Worm (Caenorhabditis elegans): Measurements from ENCODE around the gene shw-3.

shw-3 gene

ce11 chrV:12950812-12951528 lies 36.0 kb downstream of the shw-3 start, which contains the start of the genes T16G1.9 and T16G1.18 (continued):
- TF ChIP-seq mep-1 (tag; optimal IDR thresholded peaks at IDR 0.05) = peak; percentile 64
- no peak for TF ChIP-seq ctbp-1 (GFP tag; IDR thresholded peaks at IDR 0.05)
- TF ChIP-seq lin-13 (GFP tag; optimal IDR thresholded peaks at IDR 0.05) = peak; percentile 50
- TF ChIP-seq pqm-1 (tag; optimal IDR thresholded peaks at IDR 0.05) = no peak
- peak; percentile 59 for TF ChIP-seq hlh-30 (tag; optimal IDR thresholded peaks at IDR 0.05; ENCODE audit: insufficient read depth)
- 0 out of 2 replicates have a peak, but pooled peaks have one; percentile 20 for TF ChIP-seq vab-7 (GFP tag; IDR thresholded peaks at IDR 0.05)
- TF ChIP-seq snpc-1.2 (GFP tag; IDR thresholded peaks at IDR 0.05) = no peak
- peak; percentile 80 for TF ChIP-seq mes-2 (tag; optimal IDR thresholded peaks at IDR 0.05; ENCODE audit: poor library complexity, severe bottlenecking)
- no peak for TF ChIP-seq F10B5.3 (tag; optimal IDR thresholded peaks at IDR 0.05)
- no peak for TF ChIP-seq pha-4 (GFP tag; IDR thresholded peaks at IDR 0.05)
- no peak for TF ChIP-seq pha-4 (tag; optimal IDR thresholded peaks at IDR 0.05)
- no peak for TF ChIP-seq ceh-44 (GFP tag; IDR thresholded peaks at IDR 0.05)
- TF ChIP-seq dpl-1 (GFP tag; optimal IDR thresholded peaks at IDR 0.05) = peak; percentile 43
- no peak for TF ChIP-seq nhr-237 (tag; optimal IDR thresholded peaks at IDR 0.05)
- TF ChIP-seq dmd-8 (GFP tag; IDR thresholded peaks at IDR 0.05) = no peak
- no peak for TF ChIP-seq zip-11 (GFP tag; IDR thresholded peaks at IDR 0.05)
- TF ChIP-seq unc-62 (GFP tag; optimal IDR thresholded peaks at IDR 0.05 in 1 of 2) = peak in 1 of 2 experiments; percentile 94
- no peak for TF ChIP-seq unc-62 (tag; optimal IDR thresholded peaks at IDR 0.05)
- TF ChIP-seq nhr-28 (tag; optimal IDR thresholded peaks at IDR 0.05) = peak; percentile 34
- no peak for TF ChIP-seq nhr-48 (tag; optimal IDR thresholded peaks at IDR 0.05)
- no peak for TF ChIP-seq ces-1 (GFP tag; optimal IDR thresholded peaks at IDR 0.05)
- no peak for TF ChIP-seq spr-3 (GFP tag; optimal IDR thresholded peaks at IDR 0.05)

ce11 chrV:12949607-12950006 lies 37.4 kb downstream of the shw-3 start, which contains the start of gene T16G1.13:
TSS of gene T16G1.13 (plus strand) at chrV:12949907.
- TF ChIP-seq attf-4 (tag; optimal IDR thresholded peaks at IDR 0.05) = no peak
- TF ChIP-seq unc-62 (GFP tag; optimal IDR thresholded peaks at IDR 0.05 in 1 of 2) = peak in 1 of 2 experiments; percentile 29
- no peak for TF ChIP-seq unc-62 (tag; optimal IDR thresholded peaks at IDR 0.05)
- TF ChIP-seq F10B5.3 (tag; optimal IDR thresholded peaks at IDR 0.05) = no peak

ce11 chrV:12944775-12945174 lies 42.2 kb downstream of the shw-3 start, which contains the start of gene grl-2:
TSS of gene grl-2 (plus strand) at chrV:12945075.
- TF ChIP-seq zag-1 (tag; optimal IDR thresholded peaks at IDR 0.05) = no peak
- no peak for TF ChIP-seq nhr-10 (tag; optimal IDR thresholded peaks at IDR 0.05)
- TF ChIP-seq snpc-1.2 (GFP tag; IDR thresholded peaks at IDR 0.05) = no peak
- TF ChIP-seq spr-1 (tag; optimal IDR thresholded peaks at IDR 0.05) = no peak
- no peak for TF ChIP-seq aha-1 (tag)
- no peak for TF ChIP-seq madf-5 (GFP tag; IDR thresholded peaks at IDR 0.05)
- TF ChIP-seq ztf-7 (tag; optimal IDR thresholded peaks at IDR 0.05) = no peak
- no peak for TF ChIP-seq sdz-12 (GFP tag; optimal IDR thresholded peaks at IDR 0.05)
- no peak for TF ChIP-seq ceh-20 (GFP tag; IDR thresholded peaks at IDR 0.05)
- TF ChIP-seq tag-97 (GFP tag; IDR thresholded peaks at IDR 0.05) = no peak
- TF ChIP-seq lin-15B (tag; optimal IDR thresholded peaks at IDR 0.05) = no peak
- TF ChIP-seq nhr-111 (GFP tag; optimal IDR thresholded peaks at IDR 0.05) = no peak
- no peak for TF ChIP-seq set-16 (GFP tag; IDR thresholded peaks at IDR 0.05)
- TF ChIP-seq duxl-1 (tag; optimal IDR thresholded peaks at IDR 0.05; ENCODE audit: poor library complexity) = no peak
- no peak for TF ChIP-seq ceh-32 (tag; optimal IDR thresholded peaks at IDR 0.05; ENCODE audit: poor library complexity)
- TF ChIP-seq skn-1 (tag; optimal IDR thresholded peaks at IDR 0.05) = no peak
- no peak for TF ChIP-seq dve-1 (tag; optimal IDR thresholded peaks at IDR 0.05; ENCODE audit: insufficient read depth)
- TF ChIP-seq lim-7 (GFP tag; IDR thresholded peaks at IDR 0.05) = no peak
- TF ChIP-seq nhr-48 (tag; optimal IDR thresholded peaks at IDR 0.05) = no peak
- no peak for TF ChIP-seq hlh-30 (tag; optimal IDR thresholded peaks at IDR 0.05; ENCODE audit: insufficient read depth)
